Fruit fly (Drosophila melanogaster) whole organism, larva: ENCODE data around the gene pps.
A peak's percentile ranks its signal among the peaks of the same experiment; 100 is the strongest.

ENCODE experiments used
- noc ChIP-seq: fragments of 200-800 bp; sonication (Bioruptor generic); optimal IDR thresholded peaks from 3 replicates; lab custom pipeline; 2019; ENCODE audit warnings: missing biosample characterization, mild to moderate bottlenecking, missing genetic modification characterization, moderate library complexity

Gene pps

dm6 chr3R:12406235-12407196, 7.1 kb upstream of the pps start, which contains the start of gene CG5167:
Gene CG5167, plus strand, starts transcription at chr3R:12406532.
- peak; percentile 68 for TF ChIP-seq noc

- peak; percentile 37 for TF ChIP-seq noc
These were observed 5.5 kb upstream of the pps start, which contains the start of gene CG5196 for dm6 chr3R:12408160-12408559. Gene CG5196, plus strand, starts transcription at chr3R:12408316.

dm6 chr3R:12411449-12411848, 2.2 kb upstream of the pps start:
- peak; percentile 63 for TF ChIP-seq noc

dm6 chr3R:12422379-12422975, 8.8 kb downstream of the pps start, which contains the start of the genes Scgbeta and CG17202:
Gene Scgbeta, minus strand, starts transcription at chr3R:12422429.
Gene CG17202, plus strand, starts transcription at chr3R:12422768.
- no peak for TF ChIP-seq noc

dm6 chr3R:12423997-12424396, 10.4 kb downstream of the pps start:
- no peak for TF ChIP-seq noc

dm6 chr3R:12425510-12426309, 12.1 kb downstream of the pps start, which contains the start of gene Pp1-87B:
Gene Pp1-87B, minus strand, starts transcription at chr3R:12425917.
- no peak for TF ChIP-seq noc

- TF ChIP-seq noc: no peak
These were observed 12.7 kb downstream of the pps start, which contains the start of gene NANS for dm6 chr3R:12426310-12426653. Gene NANS, plus strand, starts transcription at chr3R:12426578.

dm6 chr3R:12429120-12429610, 15.5 kb downstream of the pps start, which contains the start of the genes CG5641 and CG5245:
Gene CG5641, minus strand, starts transcription at chr3R:12429282.
Gene CG5245, plus strand, starts transcription at chr3R:12429560.
- TF ChIP-seq noc: no peak

dm6 chr3R:12431030-12431489, 17.4 kb downstream of the pps start, which contains the start of gene Prosalpha2:
Gene Prosalpha2, plus strand, starts transcription at chr3R:12431321.
- no peak for TF ChIP-seq noc

dm6 chr3R:12433764-12434163, 20.1 kb downstream of the pps start, which contains the start of the genes Aos1 and Srlp:
Gene Aos1, minus strand, starts transcription at chr3R:12433822.
Gene Srlp, plus strand, starts transcription at chr3R:12434098.
- peak; percentile 65 for TF ChIP-seq noc

dm6 chr3R:12435948-12436347, 22.3 kb downstream of the pps start, which contains the start of gene Desat2:
Gene Desat2, plus strand, starts transcription at chr3R:12436248.
- TF ChIP-seq noc: no peak

- no peak for TF ChIP-seq noc
These were observed 25.4 kb downstream of the pps start, which contains the start of the genes CG17207 and CG46427 for dm6 chr3R:12439039-12439400. Gene CG17207, minus strand, starts transcription at chr3R:12439139. Gene CG46427, minus strand, starts transcription at chr3R:12439139.

- TF ChIP-seq noc: no peak
These were observed 25.9 kb downstream of the pps start, which contains the start of gene Desat1 for dm6 chr3R:12439401-12440143. Gene Desat1, plus strand, starts transcription at chr3R:12439600.

- TF ChIP-seq noc: peak; percentile 33
These were observed 27.5 kb downstream of the pps start for dm6 chr3R:12441008-12441606.
